In genomic region chrII:4985961-4986503, ce11 we compare ENCODE assay signal across 6 worm cellular contexts.
TF ChIP-seq lines count a peak whose summit lies in the region.

No protein-coding gene starts in this region.

TF ChIP-seq in whole organism, L1 larva, 84 proteins besides CTCF, POLR2A, EP300 and RAD21:
- TF ChIP-seq elt-3 (tag; optimal IDR thresholded peaks at IDR 0.05; lab: Kevin White, UChicago), result peak in 1 of 6 experiments; percentile 25
- TF ChIP-seq snu-23 (GFP tag; optimal IDR thresholded peaks at IDR 0.05; lab: Kevin White, UChicago), result peak; percentile 3
- TF ChIP-seq blmp-1 (tag; optimal IDR thresholded peaks at IDR 0.05; lab: Kevin White, UChicago), result peak; percentile 33
- TF ChIP-seq nhr-20 (tag; optimal IDR thresholded peaks at IDR 0.05; lab: Kevin White, UChicago), result peak; percentile 34
- peak in 1 of 2 experiments; percentile 55 for TF ChIP-seq lin-35 (GFP tag; optimal IDR thresholded peaks at IDR 0.05; lab: Kevin White, UChicago)
- TF ChIP-seq tlp-1 (tag; optimal IDR thresholded peaks at IDR 0.05; lab: Kevin White, UChicago), result no peak
- TF ChIP-seq nhr-85 (tag; lab: Kevin White, UChicago), result peak; percentile 68
- TF ChIP-seq nhr-71 (tag; optimal IDR thresholded peaks at IDR 0.05; lab: Kevin White, UChicago), result peak; percentile 20
- TF ChIP-seq lin-14 (GFP tag; optimal IDR thresholded peaks at IDR 0.05; lab: Kevin White, UChicago), result peak; percentile 22
- no peak for TF ChIP-seq ceh-63 (GFP tag; optimal IDR thresholded peaks at IDR 0.05; lab: Kevin White, UChicago)

TF ChIP-seq in whole organism, L2 larva, 48 proteins besides CTCF, POLR2A, EP300 and RAD21:
- peak; percentile 58 for TF ChIP-seq ceh-16 (tag; optimal IDR thresholded peaks at IDR 0.05; lab: Kevin White, UChicago)
- TF ChIP-seq nhr-25 (tag; optimal IDR thresholded peaks at IDR 0.05; lab: Kevin White, UChicago), result peak; percentile 32
- TF ChIP-seq nhr-129 (tag; optimal IDR thresholded peaks at IDR 0.05; lab: Kevin White, UChicago), result peak; percentile 40
- TF ChIP-seq C34F6.9 (tag; optimal IDR thresholded peaks at IDR 0.05; lab: Kevin White, UChicago), result no peak
- no peak for TF ChIP-seq ceh-82 (tag; optimal IDR thresholded peaks at IDR 0.05; lab: Kevin White, UChicago)
- TF ChIP-seq sma-9 (GFP tag; optimal IDR thresholded peaks at IDR 0.05; lab: Kevin White, UChicago), result peak; percentile 49
- no peak for TF ChIP-seq sma-9 (tag; optimal IDR thresholded peaks at IDR 0.05; lab: Kevin White, UChicago)
TF ChIP-seq in whole organism, L2 larva: peak in this region for 4.

TF ChIP-seq in whole organism, L3 larva, 47 proteins besides CTCF, POLR2A, EP300 and RAD21:
- no peak for TF ChIP-seq unc-39 (tag; optimal IDR thresholded peaks at IDR 0.05; lab: Kevin White, UChicago)
- TF ChIP-seq nhr-23 (tag; optimal IDR thresholded peaks at IDR 0.05; lab: Kevin White, UChicago), result peak; percentile 74
- peak; percentile 65 for TF ChIP-seq elt-1 (tag; optimal IDR thresholded peaks at IDR 0.05; lab: Kevin White, UChicago)
- TF ChIP-seq elt-2 (tag; optimal IDR thresholded peaks at IDR 0.05; lab: Kevin White, UChicago), result no peak
- no peak for TF ChIP-seq elt-3 (tag; optimal IDR thresholded peaks at IDR 0.05; lab: Kevin White, UChicago)
TF ChIP-seq in whole organism, L3 larva: peak in this region for 2.

TF ChIP-seq in whole organism, L4 larva, 104 proteins besides CTCF, POLR2A, EP300 and RAD21:
- TF ChIP-seq unc-62 (GFP tag; optimal IDR thresholded peaks at IDR 0.05 in 1 of 2; lab: Kevin White, UChicago), result peak in 1 of 2 experiments; percentile 95
- no peak for TF ChIP-seq unc-62 (tag; optimal IDR thresholded peaks at IDR 0.05; lab: Kevin White, UChicago)
- peak; percentile 63 for TF ChIP-seq hlh-30 (tag; optimal IDR thresholded peaks at IDR 0.05; lab: Kevin White, UChicago; ENCODE audit: insufficient read depth)
- TF ChIP-seq mes-2 (tag; optimal IDR thresholded peaks at IDR 0.05; lab: Kevin White, UChicago; ENCODE audit: poor library complexity, severe bottlenecking), result no peak
- TF ChIP-seq dmd-6 (GFP tag; IDR thresholded peaks at IDR 0.05; lab: Robert Waterston, UW), result peak; percentile 29; the same call in 1 of the 2 replicates
TF ChIP-seq in whole organism, L4 larva: peak in this region for 3.

TF ChIP-seq in whole organism, late embryonic, 69 proteins besides CTCF, POLR2A, EP300 and RAD21:
- TF ChIP-seq unc-55 (GFP tag; optimal IDR thresholded peaks at IDR 0.05; lab: Kevin White, UChicago), result peak; percentile 63
- TF ChIP-seq elt-2 (tag; optimal IDR thresholded peaks at IDR 0.05; lab: Kevin White, UChicago), result peak; percentile 78
- TF ChIP-seq hlh-30 (tag; optimal IDR thresholded peaks at IDR 0.05; lab: Kevin White, UChicago; ENCODE audit: insufficient read depth), result no peak
TF ChIP-seq in whole organism, late embryonic: peak in this region for 2.

TF ChIP-seq in whole organism, mixed stage, embryonic, 35 proteins besides CTCF, POLR2A, EP300 and RAD21:
- no peak for TF ChIP-seq nhr-12 (tag; optimal IDR thresholded peaks at IDR 0.05; lab: Kevin White, UChicago)
- TF ChIP-seq sptf-1 (tag; optimal IDR thresholded peaks at IDR 0.05; lab: Kevin White, UChicago), result peak; percentile 1
- no peak for TF ChIP-seq M03D4.4 (tag; optimal IDR thresholded peaks at IDR 0.05; lab: Kevin White, UChicago)
- peak; percentile 60 for TF ChIP-seq unc-62 (GFP tag; optimal IDR thresholded peaks at IDR 0.05; lab: Kevin White, UChicago)
- peak; percentile 93 for TF ChIP-seq nhr-2 (tag; optimal IDR thresholded peaks at IDR 0.05; lab: Kevin White, UChicago)
- TF ChIP-seq elt-1 (tag; optimal IDR thresholded peaks at IDR 0.05; lab: Kevin White, UChicago; ENCODE audit: borderline replicate concordance, insufficient read depth), result peak; percentile 87
- TF ChIP-seq ces-1 (GFP tag; optimal IDR thresholded peaks at IDR 0.05; lab: Kevin White, UChicago), result peak; percentile 15
- peak; percentile 82 for TF ChIP-seq zip-8 (tag; optimal IDR thresholded peaks at IDR 0.05; lab: Kevin White, UChicago)
- TF ChIP-seq ceh-83 (GFP tag; optimal IDR thresholded peaks at IDR 0.05; lab: Kevin White, UChicago), result peak; percentile 58
TF ChIP-seq in whole organism, mixed stage, embryonic: peak in this region for 7.
